Fruit fly (Drosophila melanogaster) whole organism, embryonic: Measurements from ENCODE around the gene CG11560.

Experiments used
- CG14441 ChIP-seq: fragments of 200-800 bp; sonication (Bioruptor generic); IDR thresholded peaks from 2 replicates; pipeline ENCODE4 v1.3.6; 2022; ENCODE audit warnings: missing biosample characterization, missing genetic modification characterization
- CG7928 ChIP-seq: fragments of 200-800 bp; sonication (Bioruptor generic); optimal IDR thresholded peaks from 2 replicates; lab custom pipeline; 2017; ENCODE audit warnings: missing biosample characterization, mild to moderate bottlenecking, missing genetic modification characterization
- Scr ChIP-seq: fragments of 200-800 bp; sonication (Bioruptor generic); IDR thresholded peaks from 2 replicates; pipeline ENCODE4 v1.3.6; 2022; ENCODE audit warnings: missing biosample characterization, missing genetic modification characterization; ENCODE audit not compliant: partially characterized antibody
- chif ChIP-seq, 2 experiments: fragments of 200-800 bp; sonication (Bioruptor generic); optimal IDR thresholded peaks; 3 replicates each; lab custom pipeline; 2016; ENCODE audit warnings: missing biosample characterization in 2 of 2, missing genetic modification characterization in 2 of 2
- dan ChIP-seq: fragments of 200-800 bp; sonication (Bioruptor generic); IDR thresholded peaks from 2 replicates; pipeline ENCODE4 v1.3.6; 2022; ENCODE audit warnings: missing biosample characterization, missing genetic modification characterization

DNA sequence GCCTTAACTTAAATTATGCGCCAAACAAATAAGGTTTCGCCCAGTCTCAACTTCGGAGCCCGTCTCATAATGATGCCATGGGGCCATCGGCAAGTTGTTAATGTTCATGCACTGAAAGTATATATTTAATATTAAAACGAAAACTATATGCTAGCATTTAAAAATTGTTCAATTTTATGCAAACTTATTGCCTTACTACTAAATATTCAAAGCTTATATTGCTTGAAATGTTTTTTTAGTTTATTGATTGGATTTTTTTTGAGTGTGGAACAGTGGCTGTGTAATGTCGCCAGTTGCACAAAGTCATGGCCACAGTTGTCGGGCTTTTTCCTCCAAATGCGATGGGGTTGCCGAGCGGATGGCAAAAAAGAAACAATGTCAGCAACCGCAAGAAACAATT is 5.6 kb upstream of the CG11560 start:
- no peak for TF ChIP-seq CG7928 (GFP tag; lab: Kevin White, UChicago)
- TF ChIP-seq Scr (GFP tag; lab: Robert Waterston, UW): no peak
- TF ChIP-seq CG14441: no peak
- no peak for TF ChIP-seq dan (GFP tag; lab: Robert Waterston, UW)
- TF ChIP-seq chif (GFP tag; optimal IDR thresholded peaks at IDR 0.05; lab: Kevin White, UChicago): no peak
